Worm (Caenorhabditis elegans) whole organism, L3 larva: ENCODE results near the gene K09H11.9.
A peak's percentile ranks its signal among the peaks of the same experiment; 100 is the strongest.

Experiments used
- ZK546.5 ChIP-seq: sonication (generic microtip); optimal IDR thresholded peaks from 2 replicates; lab custom pipeline; 2017; ENCODE audit warnings: missing biosample characterization, missing genetic modification characterization
- aly-2 ChIP-seq: fragments of 150-350 bp; optimal IDR thresholded peaks from 2 replicates; lab custom pipeline; 2014; ENCODE audit warnings: missing biosample characterization, missing genetic modification characterization
- ama-1 ChIP-seq: fragments of 150-350 bp; optimal IDR thresholded peaks from 2 replicates; lab custom pipeline; 2018
- ceh-28 ChIP-seq: fragments of 150-350 bp; optimal IDR thresholded peaks from 2 replicates; lab custom pipeline; 2014; ENCODE audit warnings: missing biosample characterization, missing genetic modification reagents, missing genetic modification characterization
- ceh-82 ChIP-seq: fragments of 150-350 bp; optimal IDR thresholded peaks from 2 replicates; lab custom pipeline; 2014; ENCODE audit warnings: missing biosample characterization, missing genetic modification characterization
- daf-12 ChIP-seq: fragments of 150-350 bp; optimal IDR thresholded peaks from 2 replicates; lab custom pipeline; 2014; ENCODE audit warnings: missing biosample characterization, missing genetic modification reagents, missing genetic modification characterization
- egl-27 ChIP-seq: sonication (generic microtip); optimal IDR thresholded peaks from 4 replicates; lab custom pipeline; 2017; ENCODE audit warnings: missing biosample characterization, missing genetic modification reagents, missing genetic modification characterization
- egl-5 ChIP-seq: fragments of 150-350 bp; optimal IDR thresholded peaks from 2 replicates; lab custom pipeline; 2017; ENCODE audit warnings: missing biosample characterization, missing genetic modification reagents, missing genetic modification characterization, inconsistent platforms
- elt-1 ChIP-seq: fragments of 150-350 bp; optimal IDR thresholded peaks from 2 replicates; lab custom pipeline; 2014; ENCODE audit warnings: missing biosample characterization, missing genetic modification characterization
- elt-2 ChIP-seq: sonication (generic microtip); optimal IDR thresholded peaks from 2 replicates; lab custom pipeline; 2016; ENCODE audit warnings: missing genetic modification reagents, mild to moderate bottlenecking, missing genetic modification characterization, missing compliant biosample characterization
- elt-3 ChIP-seq, 3 experiments: fragments of 150-350 bp in 1 of 3; sonication (generic microtip) in 2 of 3; optimal IDR thresholded peaks; 2 replicates in 2 of 3; 4 replicates in 1 of 3; lab custom pipeline; 2014 to 2017; ENCODE audit warnings: missing biosample characterization in 3 of 3, missing genetic modification characterization in 3 of 3
- eor-1 ChIP-seq, 2 experiments: fragments of 150-350 bp; optimal IDR thresholded peaks; 2 replicates each; lab custom pipeline; 2014 to 2018; ENCODE audit warnings: missing biosample characterization in 2 of 2, missing genetic modification characterization in 2 of 2
- fkh-10 ChIP-seq: sonication (generic microtip); optimal IDR thresholded peaks from 2 replicates; lab custom pipeline; 2017; ENCODE audit warnings: missing biosample characterization, missing genetic modification reagents, missing genetic modification characterization
- fos-1 ChIP-seq: fragments of 150-350 bp; optimal IDR thresholded peaks from 2 replicates; lab custom pipeline; 2014; ENCODE audit warnings: missing biosample characterization, missing genetic modification characterization
- jun-1 ChIP-seq: fragments of 150-350 bp; optimal IDR thresholded peaks from 2 replicates; lab custom pipeline; 2014; ENCODE audit warnings: missing biosample characterization, missing genetic modification reagents, missing genetic modification characterization
- lin-15B ChIP-seq: fragments of 150-350 bp; optimal IDR thresholded peaks from 2 replicates; lab custom pipeline; 2014; ENCODE audit warnings: missing biosample characterization, missing genetic modification characterization
- lin-39 ChIP-seq: fragments of 150-350 bp; optimal IDR thresholded peaks from 2 replicates; lab custom pipeline; 2018; ENCODE audit warnings: missing biosample characterization, missing genetic modification reagents, missing genetic modification characterization
- lsy-12 ChIP-seq: sonication (generic microtip); optimal IDR thresholded peaks from 2 replicates; lab custom pipeline; 2016; ENCODE audit warnings: mild to moderate bottlenecking, missing genetic modification characterization, missing compliant biosample characterization
- mdl-1 ChIP-seq: fragments of 150-350 bp; optimal IDR thresholded peaks from 2 replicates; lab custom pipeline; 2014; ENCODE audit warnings: missing biosample characterization, missing genetic modification characterization
- mml-1 ChIP-seq: fragments of 150-350 bp; sonication (generic microtip); optimal IDR thresholded peaks from 3 replicates; lab custom pipeline; 2014; ENCODE audit warnings: missing biosample characterization, missing genetic modification characterization
- nhr-11 ChIP-seq: fragments of 150-350 bp; optimal IDR thresholded peaks from 2 replicates; lab custom pipeline; 2014; ENCODE audit warnings: missing biosample characterization, missing genetic modification characterization
- nhr-12 ChIP-seq: fragments of 150-350 bp; optimal IDR thresholded peaks from 2 replicates; lab custom pipeline; 2014; ENCODE audit warnings: missing biosample characterization, missing genetic modification characterization
- nhr-23 ChIP-seq: fragments of 150-350 bp; optimal IDR thresholded peaks from 2 replicates; lab custom pipeline; 2014; ENCODE audit warnings: missing biosample characterization, missing genetic modification reagents, missing genetic modification characterization
- nhr-237 ChIP-seq: fragments of 150-350 bp; optimal IDR thresholded peaks from 2 replicates; lab custom pipeline; 2014; ENCODE audit warnings: missing biosample characterization, missing genetic modification characterization
- nhr-25 ChIP-seq: sonication (generic microtip); optimal IDR thresholded peaks from 2 replicates; lab custom pipeline; 2017; ENCODE audit warnings: missing biosample characterization, missing genetic modification characterization
- nhr-28 ChIP-seq: fragments of 150-350 bp; optimal IDR thresholded peaks from 2 replicates; lab custom pipeline; 2014; ENCODE audit warnings: missing biosample characterization, missing genetic modification characterization
- nhr-43 ChIP-seq: sonication (generic microtip); optimal IDR thresholded peaks from 2 replicates; lab custom pipeline; 2016; ENCODE audit warnings: mild to moderate bottlenecking, missing genetic modification characterization, missing compliant biosample characterization; ENCODE audit not compliant: poor library complexity, severe bottlenecking
- nhr-67 ChIP-seq: fragments of 150-350 bp; optimal IDR thresholded peaks from 2 replicates; lab custom pipeline; 2014; ENCODE audit warnings: missing biosample characterization, missing genetic modification characterization
- nhr-77 ChIP-seq: fragments of 150-350 bp; optimal IDR thresholded peaks from 2 replicates; lab custom pipeline; 2014; ENCODE audit warnings: missing biosample characterization, missing genetic modification characterization
- pha-4 ChIP-seq: fragments of 150-350 bp; optimal IDR thresholded peaks from 2 replicates; lab custom pipeline; 2014; ENCODE audit warnings: missing biosample characterization, missing genetic modification reagents, missing genetic modification characterization
- pqm-1 ChIP-seq: fragments of 150-350 bp; optimal IDR thresholded peaks from 2 replicates; lab custom pipeline; 2017; ENCODE audit warnings: missing biosample characterization, missing genetic modification characterization, inconsistent platforms
- sea-2 ChIP-seq: fragments of 150-350 bp; sonication (generic microtip); optimal IDR thresholded peaks from 4 replicates; lab custom pipeline; 2014; ENCODE audit warnings: missing biosample characterization, missing genetic modification reagents, missing genetic modification characterization
- skn-1 ChIP-seq: fragments of 150-350 bp; optimal IDR thresholded peaks from 2 replicates; lab custom pipeline; 2014; ENCODE audit warnings: missing biosample characterization, missing genetic modification characterization
- snpc-4 ChIP-seq: fragments of 150-350 bp; optimal IDR thresholded peaks from 2 replicates; lab custom pipeline; 2014; ENCODE audit warnings: missing biosample characterization, missing genetic modification characterization
- tbx-2 ChIP-seq: sonication (generic microtip); optimal IDR thresholded peaks from 2 replicates; lab custom pipeline; 2016; ENCODE audit warnings: mild to moderate bottlenecking, missing genetic modification characterization, missing compliant biosample characterization
- unc-62 ChIP-seq: fragments of 150-350 bp; sonication (generic microtip); optimal IDR thresholded peaks from 4 replicates; lab custom pipeline; 2014; ENCODE audit warnings: missing biosample characterization, missing genetic modification reagents, missing genetic modification characterization
- ztf-11 ChIP-seq: fragments of 150-350 bp; optimal IDR thresholded peaks from 2 replicates; lab custom pipeline; 2014; ENCODE audit warnings: missing biosample characterization, missing genetic modification characterization
- ztf-4 ChIP-seq: fragments of 150-350 bp; optimal IDR thresholded peaks from 2 replicates; lab custom pipeline; 2014; ENCODE audit warnings: missing biosample characterization, missing genetic modification characterization

Gene K09H11.9

DNA sequence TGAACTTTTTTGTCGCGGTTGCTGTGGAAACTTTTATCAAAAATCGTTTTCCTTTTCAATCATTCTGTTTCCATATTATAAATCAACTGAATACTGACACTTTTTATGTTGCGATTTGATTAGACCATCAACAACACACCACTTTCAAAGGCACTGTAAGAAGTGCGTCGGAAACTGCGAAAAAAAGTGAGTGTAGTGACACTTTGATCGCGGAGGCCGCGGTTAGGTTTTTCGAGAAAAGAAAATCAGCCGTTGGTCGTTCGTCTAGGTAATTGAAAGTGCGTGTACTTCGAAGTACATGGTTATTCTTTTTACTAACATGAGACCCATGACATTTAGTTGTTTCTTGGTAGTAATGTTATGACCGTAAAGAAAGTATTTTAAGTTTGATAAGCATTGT lies 20.8 kb downstream of the K09H11.9 start:
- TF ChIP-seq elt-1 (tag; lab: Kevin White, UChicago): no peak
- no peak for TF ChIP-seq aly-2 (tag; lab: Kevin White, UChicago)
- TF ChIP-seq nhr-25 (tag; lab: Kevin White, UChicago): no peak

DNA sequence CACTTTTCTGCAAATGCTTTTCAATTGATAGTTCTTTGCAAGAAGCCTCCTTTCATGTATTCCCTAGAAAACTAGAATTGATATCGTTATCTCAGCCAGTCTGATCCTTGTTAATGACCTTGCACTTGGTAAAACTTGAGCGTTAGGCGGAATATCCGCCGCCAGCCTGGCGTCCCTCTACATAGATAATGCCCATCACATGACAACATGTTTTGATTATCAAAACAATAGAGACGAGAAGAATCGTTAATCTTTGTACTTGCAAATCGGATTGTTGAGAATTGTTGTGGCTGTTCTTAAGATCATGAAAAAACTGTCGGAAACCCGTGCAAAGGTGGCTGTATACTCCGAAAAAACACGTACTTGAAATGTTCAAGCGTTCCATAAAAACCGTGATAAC lies 22.8 kb downstream of the K09H11.9 start:
- TF ChIP-seq nhr-12: no peak
- peak; percentile 83 for TF ChIP-seq nhr-43 (tag; lab: Kevin White, UChicago)
- no peak for TF ChIP-seq elt-1 (tag; lab: Kevin White, UChicago)
- no peak for TF ChIP-seq tbx-2 (tag; lab: Kevin White, UChicago)
- no peak for TF ChIP-seq nhr-23 (tag; lab: Kevin White, UChicago)
- TF ChIP-seq nhr-25 (tag; lab: Kevin White, UChicago): peak; percentile 68
- TF ChIP-seq elt-2: no peak
- no peak for TF ChIP-seq skn-1 (tag; lab: Kevin White, UChicago)

DNA sequence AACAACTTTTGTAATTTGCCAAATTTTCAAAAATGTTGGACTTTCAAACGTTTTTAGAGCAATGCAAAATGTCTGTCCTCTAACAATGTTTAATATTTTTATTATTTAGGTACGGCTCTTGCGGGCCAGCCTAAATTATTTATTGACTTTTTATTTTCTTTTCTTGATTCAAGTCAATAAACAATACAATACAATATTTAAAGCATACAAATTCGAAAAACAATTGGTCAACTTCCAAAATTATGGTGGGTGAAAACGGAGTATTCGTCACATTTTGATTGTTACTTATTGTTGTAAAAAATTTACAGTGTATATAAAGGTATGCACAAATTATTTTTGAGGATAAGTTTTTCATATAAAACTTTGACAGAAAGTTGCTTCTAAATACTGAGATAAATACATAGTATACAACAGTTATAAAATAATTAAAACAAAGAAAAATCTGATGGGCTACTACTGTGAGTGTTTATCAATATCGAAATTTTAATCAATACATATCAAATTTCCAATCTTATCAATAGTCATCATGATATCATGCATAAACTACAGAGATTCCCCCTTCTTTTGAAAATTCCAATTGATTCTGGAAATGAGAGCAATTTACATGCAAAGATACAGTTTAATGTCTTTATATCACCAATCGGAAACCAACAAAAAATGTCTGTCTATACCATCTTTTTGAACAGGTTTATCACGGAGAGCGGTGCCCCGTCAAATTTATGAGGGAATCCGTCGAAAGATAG lies 24.6 kb downstream of the K09H11.9 start, which contains the start of gene F25B4.8:
Gene F25B4.8 (minus strand): TSS at position 51 of the 743 bp plus-strand sequence.
- TF ChIP-seq elt-2: peak; percentile 55
- TF ChIP-seq unc-62 (GFP tag; lab: Kevin White, UChicago): no peak
- TF ChIP-seq nhr-23 (tag; lab: Kevin White, UChicago): no peak
- TF ChIP-seq, all 47 proteins: peak for 1

DNA sequence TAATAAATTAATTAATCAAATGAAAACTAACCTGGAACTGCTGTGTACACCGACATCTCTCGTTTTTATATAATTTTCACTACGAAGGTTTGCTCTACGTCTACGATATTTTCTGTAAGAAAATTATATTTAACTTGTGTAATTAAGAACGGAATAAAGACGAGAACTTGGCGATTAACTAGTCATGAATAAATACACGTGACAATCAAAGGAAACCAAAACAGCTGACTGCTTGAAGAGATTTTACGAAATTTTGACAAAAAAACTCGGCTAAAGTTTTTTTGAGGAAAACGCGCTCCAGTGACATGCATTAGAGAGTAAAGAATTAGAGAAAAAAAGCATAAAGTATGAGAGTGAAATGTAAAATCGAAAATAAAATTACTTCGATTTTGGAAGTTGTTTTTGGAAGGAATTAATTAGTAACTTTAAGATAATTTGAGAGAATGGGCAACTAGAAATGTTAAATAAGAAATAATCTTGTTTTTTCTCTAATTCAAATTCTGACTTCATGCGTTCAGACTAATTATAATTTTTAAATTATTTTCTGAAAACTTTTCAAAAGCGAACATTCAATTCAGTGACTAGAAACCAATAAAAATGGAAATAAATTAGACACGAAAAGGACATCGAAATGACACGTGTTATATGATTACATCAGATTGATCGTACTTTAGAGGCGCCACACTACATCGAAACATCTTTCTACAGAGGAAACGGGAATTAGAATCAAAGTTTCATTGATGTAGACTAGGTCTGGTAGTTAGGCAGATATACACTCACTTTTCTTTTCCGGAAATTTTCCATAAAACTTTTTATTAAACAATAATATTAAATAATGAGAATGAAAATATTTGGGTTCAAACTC lies 29.1 kb downstream of the K09H11.9 start, which contains the start of gene F25B4.7:
Gene F25B4.7 (minus strand): TSS at position 112 of the 865 bp plus-strand sequence.
- no peak for TF ChIP-seq nhr-77 (tag; lab: Kevin White, UChicago)
- peak; percentile 42 for TF ChIP-seq pha-4 (tag; lab: Kevin White, UChicago)
- TF ChIP-seq mdl-1: no peak
- no peak for TF ChIP-seq nhr-12
- TF ChIP-seq lsy-12 (tag; lab: Kevin White, UChicago): no peak
- peak; percentile 49 for TF ChIP-seq nhr-43 (tag; lab: Kevin White, UChicago)
- no peak for TF ChIP-seq ceh-82 (tag; lab: Kevin White, UChicago)
- TF ChIP-seq ZK546.5 (tag; lab: Kevin White, UChicago): no peak
- no peak for TF ChIP-seq fos-1 (tag; lab: Kevin White, UChicago)
- no peak for TF ChIP-seq ztf-4 (tag; lab: Kevin White, UChicago)
- TF ChIP-seq tbx-2 (tag; lab: Kevin White, UChicago): no peak
- TF ChIP-seq unc-62 (GFP tag; lab: Kevin White, UChicago): no peak
- no peak for TF ChIP-seq sea-2 (GFP tag; lab: Kevin White, UChicago)
- peak; percentile 17 for TF ChIP-seq elt-2
- no peak for TF ChIP-seq ama-1
- no peak for TF ChIP-seq elt-1 (tag; lab: Kevin White, UChicago)
- peak; percentile 56 for TF ChIP-seq lin-15B (tag; lab: Kevin White, UChicago)
- peak; percentile 7 for TF ChIP-seq nhr-25 (tag; lab: Kevin White, UChicago)
- TF ChIP-seq egl-5 (tag; lab: Kevin White, UChicago): no peak
- TF ChIP-seq nhr-23 (tag; lab: Kevin White, UChicago): peak; percentile 61
- no peak for TF ChIP-seq nhr-67 (tag; lab: Kevin White, UChicago)
- no peak for TF ChIP-seq fkh-10
- no peak for TF ChIP-seq snpc-4 (tag; lab: Kevin White, UChicago)

DNA sequence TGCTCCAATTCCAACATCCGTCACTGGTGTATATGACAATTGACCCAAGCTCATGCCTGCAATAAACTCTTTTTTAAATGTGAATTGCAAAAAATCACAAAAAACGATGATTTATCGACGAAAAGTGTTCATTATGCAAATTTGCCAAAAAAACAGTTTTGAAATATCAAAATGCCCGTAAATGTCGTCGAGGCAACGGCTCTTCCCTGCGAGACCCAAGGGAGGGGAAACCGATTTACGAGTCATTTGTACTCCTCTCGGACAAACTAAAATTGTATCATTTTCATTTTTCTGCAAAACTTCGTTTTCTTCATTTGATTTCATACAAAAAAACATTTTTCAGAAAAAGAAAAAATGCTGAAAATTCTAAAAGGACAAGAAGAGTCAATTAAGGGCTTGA lies 31.9 kb downstream of the K09H11.9 start, which contains the start of the genes hmgs-1 and F25B4.4:
Gene hmgs-1 (minus strand): TSS at position 56 of the 400 bp plus-strand sequence.
Gene F25B4.4 (plus strand): TSS at position 340 of the 400 bp plus-strand sequence.
- no peak for TF ChIP-seq nhr-67 (tag; lab: Kevin White, UChicago)
- peak; percentile 76 for TF ChIP-seq skn-1 (tag; lab: Kevin White, UChicago)
- peak; percentile 76 for TF ChIP-seq ceh-28 (tag; lab: Kevin White, UChicago)
- TF ChIP-seq nhr-11 (tag; lab: Kevin White, UChicago): peak; percentile 49
- TF ChIP-seq nhr-28 (tag; lab: Kevin White, UChicago): peak; percentile 41
- TF ChIP-seq pha-4 (tag; lab: Kevin White, UChicago): peak; percentile 98
- TF ChIP-seq sea-2 (GFP tag; lab: Kevin White, UChicago): no peak
- TF ChIP-seq ceh-82 (tag; lab: Kevin White, UChicago): peak; percentile 71
- peak; percentile 81 for TF ChIP-seq pqm-1 (tag; lab: Kevin White, UChicago)
- TF ChIP-seq ztf-11: no peak
- TF ChIP-seq eor-1 (tag; optimal IDR thresholded peaks at IDR 0.05; lab: Kevin White, UChicago): no peak
- peak; percentile 85 for TF ChIP-seq jun-1 (tag; lab: Kevin White, UChicago)
- TF ChIP-seq nhr-77 (tag; lab: Kevin White, UChicago): peak; percentile 61
- peak in 1 of 3 experiments; percentile 9 for TF ChIP-seq elt-3 (tag; optimal IDR thresholded peaks at IDR 0.05; lab: Kevin White, UChicago)
- no peak for TF ChIP-seq daf-12 (tag; lab: Kevin White, UChicago)
- no peak for TF ChIP-seq nhr-237
- TF ChIP-seq egl-27 (tag; lab: Kevin White, UChicago): peak; percentile 49
- TF ChIP-seq snpc-4 (tag; lab: Kevin White, UChicago): peak; percentile 67
- TF ChIP-seq elt-2: peak; percentile 60
- TF ChIP-seq mml-1: no peak
- peak; percentile 94 for TF ChIP-seq egl-5 (tag; lab: Kevin White, UChicago)
- TF ChIP-seq nhr-43 (tag; lab: Kevin White, UChicago): peak; percentile 83
- TF ChIP-seq fkh-10: peak; percentile 86
- peak; percentile 64 for TF ChIP-seq ama-1
- TF ChIP-seq lin-39 (tag; lab: Kevin White, UChicago): peak; percentile 96
- TF ChIP-seq tbx-2 (tag; lab: Kevin White, UChicago): peak; percentile 70
- peak; percentile 88 for TF ChIP-seq nhr-25 (tag; lab: Kevin White, UChicago)
